Fruit fly (Drosophila melanogaster): ENCODE data around the gene acj6.

Gene acj6

dm6 chrX:15303176-15304115 lies 75.4 kb downstream of the acj6 start:
- no peak for TF ChIP-seq Sin3A (optimal IDR thresholded peaks at IDR 0.05)
- TF ChIP-seq psq (optimal IDR thresholded peaks at IDR 0.05), result no peak
- no peak for TF ChIP-seq insv (optimal IDR thresholded peaks at IDR 0.05)
- no peak for TF ChIP-seq ttk (optimal IDR thresholded peaks at IDR 0.05)
- TF ChIP-seq h (optimal IDR thresholded peaks at IDR 0.05), result no peak
- no peak for TF ChIP-seq Myc (optimal IDR thresholded peaks at IDR 0.05)

dm6 chrX:15301175-15301574 lies 77.7 kb downstream of the acj6 start:
- no peak for TF ChIP-seq Sin3A (optimal IDR thresholded peaks at IDR 0.05)
- TF ChIP-seq ttk (optimal IDR thresholded peaks at IDR 0.05), result no peak
- TF ChIP-seq psq (optimal IDR thresholded peaks at IDR 0.05), result no peak
- TF ChIP-seq Myc (optimal IDR thresholded peaks at IDR 0.05), result no peak

All from Kc167 (cell line).